Worm (Caenorhabditis elegans) whole organism, mixed stage, embryonic: ENCODE results near the gene srh-240.

Source experiments
- M03D4.4 ChIP-seq: sonication (generic microtip); optimal IDR thresholded peaks from 2 replicates; lab custom pipeline; 2017; ENCODE audit warnings: mild to moderate bottlenecking, missing genetic modification characterization, missing compliant biosample characterization
- elt-1 ChIP-seq: sonication (generic microtip); optimal IDR thresholded peaks from 2 replicates; lab custom pipeline; 2017; ENCODE audit warnings: missing genetic modification characterization, mild to moderate bottlenecking, missing compliant biosample characterization, antibody characterized with exemption, moderate library complexity, borderline replicate concordance; ENCODE audit not compliant: insufficient read depth
- elt-3 ChIP-seq: fragments of 150-350 bp; optimal IDR thresholded peaks from 2 replicates; lab custom pipeline; 2014; ENCODE audit warnings: missing biosample characterization, missing genetic modification characterization
- nhr-237 ChIP-seq: fragments of 150-350 bp; optimal IDR thresholded peaks from 2 replicates; lab custom pipeline; 2014; ENCODE audit warnings: missing biosample characterization, missing genetic modification characterization
- nhr-28 ChIP-seq: fragments of 150-350 bp; optimal IDR thresholded peaks from 2 replicates; lab custom pipeline; 2014; ENCODE audit warnings: missing biosample characterization, missing genetic modification characterization
- nhr-76 ChIP-seq: sonication (generic microtip); optimal IDR thresholded peaks from 2 replicates; lab custom pipeline; 2017; ENCODE audit warnings: missing biosample characterization, missing genetic modification characterization
- sptf-1 ChIP-seq: sonication (generic microtip); optimal IDR thresholded peaks from 2 replicates; lab custom pipeline; 2017; ENCODE audit warnings: mild to moderate bottlenecking, missing genetic modification characterization, moderate library complexity, missing compliant biosample characterization
- zip-8 ChIP-seq: fragments of 150-350 bp; optimal IDR thresholded peaks from 2 replicates; lab custom pipeline; 2014; ENCODE audit warnings: missing biosample characterization, missing genetic modification characterization
- ztf-11 ChIP-seq: fragments of 150-350 bp; optimal IDR thresholded peaks from 2 replicates; lab custom pipeline; 2014; ENCODE audit warnings: missing biosample characterization, missing genetic modification characterization

DNA sequence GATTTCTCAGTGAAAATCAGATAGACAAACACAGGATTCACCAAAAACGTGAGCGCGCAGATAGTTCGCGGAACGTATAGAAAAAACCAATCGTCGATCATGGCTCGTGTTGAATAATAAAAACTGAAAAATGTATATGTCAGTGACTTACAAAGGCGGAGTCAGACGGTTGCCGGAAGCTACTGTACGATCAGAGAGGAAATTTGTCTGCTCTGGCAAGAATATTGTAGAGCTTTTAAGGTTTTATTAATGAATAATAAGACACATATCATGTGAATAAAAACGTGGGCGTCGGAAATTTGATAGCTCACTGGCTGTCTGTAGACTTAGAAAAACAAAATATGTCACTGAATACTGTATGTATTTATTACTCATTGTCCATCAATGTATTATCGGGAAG, 9.5 kb upstream of the srh-240 start, which contains the start of gene srj-57:
- TF ChIP-seq nhr-28 (tag; lab: Kevin White, UChicago), result no peak
- no peak for TF ChIP-seq zip-8 (tag; lab: Kevin White, UChicago)
- no peak for TF ChIP-seq M03D4.4 (tag; lab: Kevin White, UChicago)
- TF ChIP-seq nhr-76 (tag; lab: Kevin White, UChicago), result no peak
- no peak for TF ChIP-seq nhr-237 (tag; lab: Kevin White, UChicago)
- no peak for TF ChIP-seq elt-1
- no peak for TF ChIP-seq ztf-11 (tag; lab: Kevin White, UChicago)
- no peak for TF ChIP-seq elt-3 (tag; lab: Kevin White, UChicago)
- no peak for TF ChIP-seq sptf-1 (tag; lab: Kevin White, UChicago)
